Worm (Caenorhabditis elegans): ENCODE data around the gene Y113G7A.13.

Y113G7A.13 gene

DNA sequence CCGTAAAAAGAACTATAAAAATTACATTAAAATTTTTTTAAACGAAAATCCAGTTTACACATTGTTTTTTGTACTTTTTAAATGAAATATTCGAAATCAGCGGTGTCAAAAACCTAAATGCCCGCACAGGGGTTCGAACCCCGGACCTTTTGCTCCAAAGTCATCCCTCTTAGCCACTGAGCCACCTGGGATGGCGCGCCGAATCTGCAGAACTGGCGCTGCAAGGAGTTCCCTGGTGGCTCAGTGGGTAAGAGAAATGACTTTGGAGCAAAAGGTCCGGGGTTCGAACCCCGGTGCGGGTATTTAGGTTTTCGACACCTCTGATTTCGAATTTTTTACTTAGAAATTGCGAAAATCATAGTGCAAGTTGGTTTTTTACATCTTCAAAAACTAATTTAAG lies 24.4 kb upstream of the Y113G7A.13 start:
- TF ChIP-seq hlh-30 (tag; optimal IDR thresholded peaks at IDR 0.05; ENCODE audit: insufficient read depth) (no peak), nhr-11 (tag; optimal IDR thresholded peaks at IDR 0.05) (no peak), elt-4 (tag; optimal IDR thresholded peaks at IDR 0.05) (no peak), T23F11.4 (GFP tag; optimal IDR thresholded peaks at IDR 0.05) (no peak)

DNA sequence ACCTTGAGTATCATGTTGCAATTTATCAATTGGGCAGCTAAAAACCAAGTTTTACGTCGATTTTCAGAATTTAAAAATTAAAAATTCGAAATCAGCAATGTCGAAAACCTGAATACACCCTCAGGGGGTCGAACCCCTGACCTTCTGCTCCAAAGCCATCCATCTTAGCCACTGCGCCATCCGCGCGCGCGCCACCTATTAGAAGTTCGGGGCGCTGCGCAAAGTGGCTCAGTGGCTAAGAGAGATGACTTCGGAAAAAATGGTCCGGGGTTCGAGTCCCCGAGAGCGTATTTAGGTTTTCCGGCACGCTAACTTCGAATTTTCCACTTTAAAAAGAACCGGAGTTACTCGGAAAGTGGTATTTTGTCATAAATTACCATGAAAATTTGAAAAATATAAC lies 23.6 kb upstream of the Y113G7A.13 start:
- no peak for TF ChIP-seq gmeb-2 (tag; optimal IDR thresholded peaks at IDR 0.05)
- TF ChIP-seq hlh-30 (tag; optimal IDR thresholded peaks at IDR 0.05; ENCODE audit: insufficient read depth): no peak
- TF ChIP-seq ceh-30 (tag; optimal IDR thresholded peaks at IDR 0.05): no peak
- no peak for TF ChIP-seq tbx-2 (tag; optimal IDR thresholded peaks at IDR 0.05)
- TF ChIP-seq ceh-2 (tag; optimal IDR thresholded peaks at IDR 0.05): no peak
- no peak for TF ChIP-seq tbx-7 (tag; optimal IDR thresholded peaks at IDR 0.05)
- no peak for TF ChIP-seq ceh-22 (tag; optimal IDR thresholded peaks at IDR 0.05)
- no peak for TF ChIP-seq zip-5 (tag; optimal IDR thresholded peaks at IDR 0.05)
- no peak for TF ChIP-seq lin-11 (tag; optimal IDR thresholded peaks at IDR 0.05)
- TF ChIP-seq sox-4 (tag; optimal IDR thresholded peaks at IDR 0.05): no peak

DNA sequence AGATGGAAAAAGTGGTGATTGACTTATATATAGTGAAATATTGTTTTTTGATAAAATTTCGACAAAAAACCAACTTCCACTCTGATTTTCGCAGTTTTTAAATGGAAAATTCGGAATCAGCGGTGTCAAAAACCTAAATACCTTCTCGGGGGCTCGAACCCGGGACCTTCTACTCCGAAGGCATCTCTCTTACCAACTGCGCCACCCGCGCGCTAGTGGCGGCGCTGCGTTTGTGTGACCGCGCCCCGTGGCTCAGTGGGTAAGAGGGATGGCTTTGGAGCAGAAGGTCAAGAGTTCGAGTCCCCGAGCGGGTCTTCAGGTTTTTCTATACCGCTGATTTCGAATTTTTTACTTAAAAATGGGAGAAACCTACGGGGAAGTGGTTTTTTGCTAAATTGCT lies 22.9 kb upstream of the Y113G7A.13 start:
- no peak for TF ChIP-seq nfya-1 (tag; optimal IDR thresholded peaks at IDR 0.05)
- no peak for TF ChIP-seq sox-2 (GFP tag; IDR thresholded peaks at IDR 0.05)
- no peak for TF ChIP-seq hlh-15 (tag; optimal IDR thresholded peaks at IDR 0.05)
- no peak for TF ChIP-seq T23F11.4 (GFP tag; optimal IDR thresholded peaks at IDR 0.05)
- TF ChIP-seq ceh-24 (tag; optimal IDR thresholded peaks at IDR 0.05): no peak
- no peak for TF ChIP-seq lin-11 (tag; optimal IDR thresholded peaks at IDR 0.05)
- no peak for TF ChIP-seq syd-9 (tag; optimal IDR thresholded peaks at IDR 0.05)
- TF ChIP-seq ceh-22 (tag; optimal IDR thresholded peaks at IDR 0.05): no peak
- TF ChIP-seq ceh-48 (tag; optimal IDR thresholded peaks at IDR 0.05): no peak

DNA sequence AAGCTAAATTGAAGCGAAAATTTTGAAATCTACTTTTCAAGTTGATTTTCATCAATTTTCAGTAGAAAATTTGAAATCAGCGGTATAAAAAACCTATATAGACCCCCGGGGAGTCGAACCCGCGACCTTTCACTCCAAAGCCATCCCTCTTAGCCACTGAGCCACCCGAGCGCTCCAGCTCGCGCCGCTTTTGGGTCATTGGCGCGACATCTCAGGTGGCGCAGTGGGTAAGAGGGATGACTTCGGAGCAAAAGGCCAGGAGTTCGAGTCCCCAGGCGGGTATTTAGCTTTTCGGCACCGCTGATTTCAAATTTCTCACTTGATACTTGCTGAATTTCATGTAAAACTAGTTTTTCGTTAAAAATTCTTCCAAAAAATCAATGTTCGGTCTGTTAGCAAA lies 21.4 kb upstream of the Y113G7A.13 start:
- TF ChIP-seq ceh-24 (tag; optimal IDR thresholded peaks at IDR 0.05) (no peak), npax-4 (tag; optimal IDR thresholded peaks at IDR 0.05) (no peak), unc-86 (tag; optimal IDR thresholded peaks at IDR 0.05) (no peak), dmd-4 (tag; optimal IDR thresholded peaks at IDR 0.05; ENCODE audit: borderline replicate concordance) (no peak), fkh-6 (tag; optimal IDR thresholded peaks at IDR 0.05) (no peak), T23F11.4 (GFP tag; optimal IDR thresholded peaks at IDR 0.05) (no peak), madf-2 (tag; optimal IDR thresholded peaks at IDR 0.05) (no peak), mec-3 (tag; optimal IDR thresholded peaks at IDR 0.05; ENCODE audit: borderline replicate concordance) (no peak), tbx-7 (tag; optimal IDR thresholded peaks at IDR 0.05) (no peak), fax-1 (tag; optimal IDR thresholded peaks at IDR 0.05) (no peak), che-1 (tag; optimal IDR thresholded peaks at IDR 0.05) (no peak), lin-11 (tag; optimal IDR thresholded peaks at IDR 0.05) (no peak), hlh-8 (tag; optimal IDR thresholded peaks at IDR 0.05) (no peak), zip-5 (tag; optimal IDR thresholded peaks at IDR 0.05) (no peak), ama-1 (optimal IDR thresholded peaks at IDR 0.05) (no peak)

DNA sequence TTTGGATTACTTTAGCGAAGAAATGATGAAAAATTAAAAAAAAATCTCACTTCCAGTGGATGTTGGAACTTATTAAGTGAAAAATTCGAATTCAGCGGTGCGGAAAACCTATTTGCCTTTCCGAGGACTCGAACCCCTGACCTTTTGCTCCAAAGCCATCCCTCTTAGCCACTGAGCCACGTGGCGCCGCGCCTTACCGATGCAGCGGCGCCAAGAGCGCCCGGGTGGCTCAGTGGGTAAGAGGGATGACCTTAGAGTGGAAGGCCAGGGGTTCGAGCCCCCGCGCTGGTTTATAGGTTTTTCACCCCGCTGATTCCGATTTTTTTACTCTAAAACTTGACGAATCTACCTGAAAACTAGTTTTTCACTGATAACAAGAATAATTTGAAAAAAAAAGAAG lies 20.5 kb upstream of the Y113G7A.13 start:
- TF ChIP-seq unc-55 (GFP tag; optimal IDR thresholded peaks at IDR 0.05): no peak
- no peak for TF ChIP-seq ceh-14 (tag; optimal IDR thresholded peaks at IDR 0.05)
- no peak for TF ChIP-seq ceh-2 (tag; optimal IDR thresholded peaks at IDR 0.05)
- TF ChIP-seq F13H6.1 (tag; optimal IDR thresholded peaks at IDR 0.05): no peak
- TF ChIP-seq unc-86 (tag; optimal IDR thresholded peaks at IDR 0.05): no peak
- TF ChIP-seq elt-2 (tag; optimal IDR thresholded peaks at IDR 0.05): no peak
- TF ChIP-seq ceh-19 (GFP tag; optimal IDR thresholded peaks at IDR 0.05): no peak
- TF ChIP-seq fkh-10 (GFP tag; optimal IDR thresholded peaks at IDR 0.05): no peak
- TF ChIP-seq gmeb-2 (tag; optimal IDR thresholded peaks at IDR 0.05): no peak
- no peak for TF ChIP-seq eyg-1 (tag; optimal IDR thresholded peaks at IDR 0.05)
- no peak for TF ChIP-seq ztf-16 (tag; optimal IDR thresholded peaks at IDR 0.05)
- TF ChIP-seq unc-42 (tag; optimal IDR thresholded peaks at IDR 0.05): no peak
- no peak for TF ChIP-seq C38D4.7 (GFP tag; optimal IDR thresholded peaks at IDR 0.05)
- TF ChIP-seq pat-9 (tag; optimal IDR thresholded peaks at IDR 0.05): no peak
- no peak for TF ChIP-seq pax-1 (tag; optimal IDR thresholded peaks at IDR 0.05)
- no peak for TF ChIP-seq tbx-2 (tag; optimal IDR thresholded peaks at IDR 0.05)
- TF ChIP-seq hlh-8 (tag; optimal IDR thresholded peaks at IDR 0.05): no peak
- TF ChIP-seq odd-2 (tag; optimal IDR thresholded peaks at IDR 0.05): no peak
